Worm (Caenorhabditis elegans) whole organism, midembryonic: ENCODE measurements around the gene Y60A3A.24.

Experiments used
- T22C8.4 ChIP-seq: fragments of 200-800 bp; sonication (Bioruptor generic); IDR thresholded peaks from 2 replicates; pipeline ENCODE4 v1.3.6; 2022; ENCODE audit warnings: missing genetic modification characterization, missing compliant biosample characterization
- flt-1 ChIP-seq: fragments of 200-800 bp; sonication (Bioruptor generic); IDR thresholded peaks from 2 replicates; pipeline ENCODE4 v1.3.6; 2022; ENCODE audit warnings: missing genetic modification characterization, missing compliant biosample characterization
- klf-2 ChIP-seq: fragments of 200-800 bp; sonication (Bioruptor generic); conservative IDR thresholded peaks from 2 replicates; pipeline ENCODE4 v1.3.6; 2022; ENCODE audit warnings: missing genetic modification reagents, missing genetic modification characterization, missing compliant biosample characterization
- ref-1 ChIP-seq: fragments of 200-800 bp; sonication (Bioruptor generic); conservative IDR thresholded peaks from 2 replicates; pipeline ENCODE4 v1.3.6; 2022; ENCODE audit warnings: missing genetic modification reagents, missing genetic modification characterization, missing compliant biosample characterization
- tab-1 ChIP-seq: fragments of 200-800 bp; sonication (Bioruptor generic); IDR thresholded peaks from 2 replicates; pipeline ENCODE4 v1.3.6; 2022; ENCODE audit warnings: missing genetic modification characterization, missing compliant biosample characterization
- ztf-29 ChIP-seq: fragments of 200-800 bp; sonication (Bioruptor generic); IDR thresholded peaks from 2 replicates; pipeline ENCODE4 v1.3.6; 2022; ENCODE audit warnings: missing genetic modification reagents, missing genetic modification characterization, missing compliant biosample characterization

- no peak for TF ChIP-seq ref-1 (GFP tag; lab: Robert Waterston, UW)
- no peak for TF ChIP-seq tab-1
- no peak for TF ChIP-seq T22C8.4
- no peak for TF ChIP-seq klf-2 (GFP tag; lab: Robert Waterston, UW)
- TF ChIP-seq ztf-29 (GFP tag; lab: Robert Waterston, UW): no peak
- no peak for TF ChIP-seq flt-1 (GFP tag; lab: Robert Waterston, UW)
Measured at ce11 chrV:19994665-19995064, 13.0 kb upstream of the Y60A3A.24 start.
